Fruit fly (Drosophila melanogaster): ENCODE measurements around the gene CG14397.

The CG14397 gene

DNA sequence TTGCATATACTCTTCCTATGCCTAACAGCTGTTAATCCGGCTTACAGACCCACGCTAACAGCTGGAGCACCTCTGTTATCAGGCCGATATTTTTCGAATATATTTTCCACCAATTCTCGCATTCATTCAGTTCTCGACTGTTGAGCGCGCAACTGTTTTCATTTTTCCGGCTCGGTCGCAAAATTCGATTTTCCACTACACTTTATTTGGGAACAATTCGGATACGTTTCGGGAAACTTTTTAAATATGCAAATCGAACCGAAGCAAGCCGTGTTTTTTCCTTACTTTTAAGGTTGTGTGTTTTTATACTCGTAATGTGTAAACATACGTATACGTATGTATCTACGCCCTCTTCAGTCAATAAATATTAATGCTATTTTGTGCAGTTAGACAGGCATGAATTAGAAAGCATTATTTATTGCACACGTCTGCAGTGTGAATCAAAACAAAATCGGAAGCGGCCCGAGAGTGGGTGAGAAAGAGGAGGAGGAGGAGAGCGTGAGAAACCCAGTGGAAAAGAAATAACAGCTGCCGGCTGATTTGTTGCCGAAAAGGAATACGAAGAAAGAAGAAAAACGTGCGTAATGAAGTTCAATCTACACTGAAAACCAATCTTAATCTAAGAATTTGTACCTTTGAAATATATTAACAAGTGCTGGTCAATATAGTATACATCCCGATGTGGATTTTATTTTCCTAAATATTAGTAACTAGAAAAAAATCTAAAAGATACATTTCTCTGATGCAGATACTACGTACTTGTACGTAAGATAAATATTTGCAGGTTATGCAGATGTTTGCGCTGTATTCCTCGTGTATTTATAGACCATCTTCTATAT is 16.8 kb downstream of the CG14397 start (continued):
- no peak for TF ChIP-seq CG5953 (GFP tag; IDR thresholded peaks at IDR 0.05)
- no peak for TF ChIP-seq D19B (GFP tag; optimal IDR thresholded peaks at IDR 0.05)
- TF ChIP-seq CG10959 (GFP tag; IDR thresholded peaks at IDR 0.05): no peak
- peak; percentile 17 for TF ChIP-seq CG15514 (GFP tag; optimal IDR thresholded peaks at IDR 0.05)
- TF ChIP-seq hbn (GFP tag; IDR thresholded peaks at IDR 0.05; ENCODE audit: partially characterized antibody): no peak
- TF ChIP-seq kay (GFP tag; optimal IDR thresholded peaks at IDR 0.05): no peak
- no peak for TF ChIP-seq CG14441 (GFP tag; IDR thresholded peaks at IDR 0.05)
- no peak for TF ChIP-seq CG7745 (tag; optimal IDR thresholded peaks at IDR 0.05)
- no peak for TF ChIP-seq H15 (GFP tag; IDR thresholded peaks at IDR 0.05)
- TF ChIP-seq ems (GFP tag; optimal IDR thresholded peaks at IDR 0.05): no peak
- no peak for TF ChIP-seq amos (GFP tag; IDR thresholded peaks at IDR 0.05; ENCODE audit: partially characterized antibody)
- TF ChIP-seq pita (GFP tag; optimal IDR thresholded peaks at IDR 0.05): no peak
- no peak for TF ChIP-seq exex (tag; optimal IDR thresholded peaks at IDR 0.05)
- no peak for TF ChIP-seq Bdp1 (GFP tag; optimal IDR thresholded peaks at IDR 0.05)
- TF ChIP-seq tx (GFP tag; optimal IDR thresholded peaks at IDR 0.05): no peak
- TF ChIP-seq Stat92E (GFP tag; optimal IDR thresholded peaks at IDR 0.05): no peak
- TF ChIP-seq CG43689 (GFP tag; IDR thresholded peaks at IDR 0.05): no peak
- no peak for TF ChIP-seq CG9932 (GFP tag; IDR thresholded peaks at IDR 0.05)
- TF ChIP-seq sens (GFP tag): peak; percentile 84
- TF ChIP-seq CG4424 (GFP tag; optimal IDR thresholded peaks at IDR 0.05): peak; percentile 32
- peak; percentile 23 for TF ChIP-seq nmo (GFP tag; optimal IDR thresholded peaks at IDR 0.05)
- TF ChIP-seq unpg (GFP tag; optimal IDR thresholded peaks at IDR 0.05): peak; percentile 29
- TF ChIP-seq Lim3 (GFP tag; IDR thresholded peaks at IDR 0.05): no peak
- TF ChIP-seq ewg (GFP tag; optimal IDR thresholded peaks at IDR 0.05): no peak
- TF ChIP-seq gce (GFP tag; IDR thresholded peaks at IDR 0.05): no peak
- TF ChIP-seq CG2129 (GFP tag; IDR thresholded peaks at IDR 0.05; ENCODE audit: partially characterized antibody): no peak
- no peak for TF ChIP-seq tin (GFP tag; optimal IDR thresholded peaks at IDR 0.05)
- no peak for TF ChIP-seq CG31388 (GFP tag; optimal IDR thresholded peaks at IDR 0.05)
- no peak for TF ChIP-seq CG13123 (GFP tag; optimal IDR thresholded peaks at IDR 0.05)
- no peak for TF ChIP-seq kni (GFP tag; optimal IDR thresholded peaks at IDR 0.05)
- TF ChIP-seq jing (GFP tag; optimal IDR thresholded peaks at IDR 0.05): no peak
- TF ChIP-seq HmgD (GFP tag; optimal IDR thresholded peaks at IDR 0.05): no peak
- no peak for TF ChIP-seq CG1233 (GFP tag; optimal IDR thresholded peaks at IDR 0.05)
- peak in 1 of 2 experiments; percentile 2 for TF ChIP-seq crp (GFP tag; optimal IDR thresholded peaks at IDR 0.05)
- peak; percentile 33 for TF ChIP-seq Ets65A (GFP tag)
- TF ChIP-seq CG10147 (GFP tag; optimal IDR thresholded peaks at IDR 0.05): peak; percentile 7
- TF ChIP-seq ftz-f1 (GFP tag; optimal IDR thresholded peaks at IDR 0.05): no peak
- TF ChIP-seq grn (GFP tag; optimal IDR thresholded peaks at IDR 0.05): no peak
- TF ChIP-seq nerfin-2 (GFP tag; IDR thresholded peaks at IDR 0.05; ENCODE audit: partially characterized antibody): no peak
- no peak for TF ChIP-seq Hand (GFP tag; optimal IDR thresholded peaks at IDR 0.05)
- TF ChIP-seq hth (optimal IDR thresholded peaks at IDR 0.05): no peak
- peak; percentile 37 for TF ChIP-seq CG7271 (tag; optimal IDR thresholded peaks at IDR 0.05)
- no peak for TF ChIP-seq zen2 (GFP tag; IDR thresholded peaks at IDR 0.05; ENCODE audit: partially characterized antibody)
- TF ChIP-seq CG31365 (tag; optimal IDR thresholded peaks at IDR 0.05): no peak
- no peak for TF ChIP-seq CG17912 (GFP tag; optimal IDR thresholded peaks at IDR 0.05)
- TF ChIP-seq pzg (GFP tag; optimal IDR thresholded peaks at IDR 0.05): no peak
- TF ChIP-seq inv (GFP tag; IDR thresholded peaks at IDR 0.05; ENCODE audit: partially characterized antibody): no peak
- no peak for TF ChIP-seq CG11085 (GFP tag; IDR thresholded peaks at IDR 0.05)
- TF ChIP-seq tio (GFP tag; optimal IDR thresholded peaks at IDR 0.05): no peak

Data from whole organism, embryonic.